Worm (Caenorhabditis elegans) whole organism, L4 larva: Measurements from ENCODE around the gene F18E9.7.

ENCODE experiments used
- R02D3.7 ChIP-seq: fragments of 150-350 bp; sonication (generic microtip); optimal IDR thresholded peaks from 3 replicates; lab custom pipeline; 2014; ENCODE audit warnings: missing biosample characterization, missing genetic modification characterization
- ZK546.5 ChIP-seq, 2 experiments: sonication (generic microtip); optimal IDR thresholded peaks; 2 replicates each; lab custom pipeline; 2017; ENCODE audit warnings: missing biosample characterization in 2 of 2, missing genetic modification characterization in 2 of 2
- dpl-1 ChIP-seq: fragments of 150-350 bp; optimal IDR thresholded peaks from 2 replicates; lab custom pipeline; 2014; ENCODE audit warnings: missing biosample characterization, missing genetic modification reagents, missing genetic modification characterization
- hif-1 ChIP-seq, 2 experiments: sonication (generic microtip); optimal IDR thresholded peaks; 2 replicates each; lab custom pipeline; 2016 to 2017; ENCODE audit warnings: missing compliant biosample characterization in 2 of 2, missing genetic modification characterization in 2 of 2, missing genetic modification reagents in 2 of 2, missing genotype in 2 of 2, mild to moderate bottlenecking in 1 of 2
- jun-1 ChIP-seq: fragments of 150-350 bp; optimal IDR thresholded peaks from 2 replicates; lab custom pipeline; 2014; ENCODE audit warnings: missing biosample characterization, missing genetic modification reagents, missing genetic modification characterization
- nhr-25 ChIP-seq: sonication (generic microtip); optimal IDR thresholded peaks from 2 replicates; lab custom pipeline; 2017; ENCODE audit warnings: missing genetic modification characterization, mild to moderate bottlenecking, missing compliant biosample characterization, antibody characterized with exemption, moderate library complexity, borderline replicate concordance; ENCODE audit not compliant: insufficient read depth
- pqm-1 ChIP-seq: sonication (generic microtip); optimal IDR thresholded peaks from 2 replicates; lab custom pipeline; 2017; ENCODE audit warnings: missing biosample characterization, missing genetic modification characterization
- zfp-2 ChIP-seq: sonication (generic microtip); optimal IDR thresholded peaks from 2 replicates; lab custom pipeline; 2016; ENCODE audit warnings: mild to moderate bottlenecking, missing genetic modification characterization, missing compliant biosample characterization

- TF ChIP-seq zfp-2, result no peak
- peak in 1 of 2 experiments; percentile 76 for TF ChIP-seq hif-1 (tag; optimal IDR thresholded peaks at IDR 0.05; lab: Kevin White, UChicago)
- TF ChIP-seq nhr-25 (tag; lab: Kevin White, UChicago), result no peak
- no peak for TF ChIP-seq R02D3.7 (tag; lab: Kevin White, UChicago)
- no peak for TF ChIP-seq pqm-1 (tag; lab: Kevin White, UChicago)
- TF ChIP-seq dpl-1, result no peak
- no peak for TF ChIP-seq ZK546.5 (tag; optimal IDR thresholded peaks at IDR 0.05; lab: Kevin White, UChicago)
- TF ChIP-seq jun-1 (tag; lab: Kevin White, UChicago), result no peak
These were observed 45.7 kb downstream of the F18E9.7 start, which contains the start of gene dhhc-14 for ce11 chrX:8551687-8552327.
